Fruit fly (Drosophila melanogaster) whole organism, adult: ENCODE results near the gene CG15506.

Experiments
- CG11617 ChIP-seq: fragments of 200-800 bp; sonication (Bioruptor generic); optimal IDR thresholded peaks from 2 replicates; lab custom pipeline; 2017; ENCODE audit warnings: mild to moderate bottlenecking, missing biosample characterization, missing genetic modification reagents, missing genetic modification characterization
- CG12768 ChIP-seq: fragments of 200-800 bp; sonication (Bioruptor generic); optimal IDR thresholded peaks from 2 replicates; lab custom pipeline; 2017; ENCODE audit warnings: missing biosample characterization, missing genetic modification characterization, mild to moderate bottlenecking, moderate library complexity, missing genetic modification reagents
- CG14711 ChIP-seq: fragments of 200-800 bp; sonication (Bioruptor generic); optimal IDR thresholded peaks from 2 replicates; lab custom pipeline; 2018; ENCODE audit warnings: missing biosample characterization, mild to moderate bottlenecking, missing genetic modification characterization, moderate library complexity
- CG1620 ChIP-seq: fragments of 200-800 bp; sonication (Bioruptor generic); optimal IDR thresholded peaks from 2 replicates; lab custom pipeline; 2016; ENCODE audit warnings: missing biosample characterization, missing genetic modification characterization
- CG33017 ChIP-seq: fragments of 200-800 bp; sonication (Bioruptor generic); optimal IDR thresholded peaks from 2 replicates; lab custom pipeline; 2018; ENCODE audit warnings: missing biosample characterization, mild to moderate bottlenecking, missing genetic modification characterization, moderate library complexity
- CG5204 ChIP-seq: fragments of 200-800 bp; sonication (Bioruptor generic); optimal IDR thresholded peaks from 2 replicates; lab custom pipeline; 2016; ENCODE audit warnings: missing biosample characterization, missing genetic modification characterization
- CG7045 ChIP-seq: fragments of 200-800 bp; sonication (Bioruptor generic); optimal IDR thresholded peaks from 2 replicates; lab custom pipeline; 2017; ENCODE audit warnings: missing biosample characterization, mild to moderate bottlenecking, missing genetic modification characterization
- CG7101 ChIP-seq: fragments of 200-800 bp; sonication (Bioruptor generic); optimal IDR thresholded peaks from 2 replicates; lab custom pipeline; 2018; ENCODE audit warnings: missing biosample characterization, mild to moderate bottlenecking, missing genetic modification characterization, moderate library complexity
- Clk ChIP-seq: fragments of 200-800 bp; sonication (Bioruptor generic); optimal IDR thresholded peaks from 2 replicates; lab custom pipeline; 2017; ENCODE audit warnings: missing biosample characterization, missing genetic modification characterization
- Crg-1 ChIP-seq: fragments of 200-800 bp; sonication (Bioruptor generic); optimal IDR thresholded peaks from 2 replicates; lab custom pipeline; 2016; ENCODE audit warnings: missing biosample characterization, missing genetic modification characterization
- Hr96 ChIP-seq: fragments of 200-800 bp; sonication (Bioruptor generic); optimal IDR thresholded peaks from 2 replicates; lab custom pipeline; 2016; ENCODE audit warnings: missing biosample characterization, missing genetic modification characterization
- Mnt ChIP-seq: fragments of 200-800 bp; sonication (Bioruptor generic); optimal IDR thresholded peaks from 2 replicates; lab custom pipeline; 2016; ENCODE audit warnings: missing biosample characterization, mild to moderate bottlenecking, missing genetic modification characterization
- bab1 ChIP-seq: fragments of 200-800 bp; sonication (Bioruptor generic); optimal IDR thresholded peaks from 3 replicates; lab custom pipeline; 2019; ENCODE audit warnings: missing biosample characterization, mild to moderate bottlenecking, missing genetic modification characterization, moderate library complexity
- cic ChIP-seq: fragments of 200-800 bp; sonication (Bioruptor generic); optimal IDR thresholded peaks from 2 replicates; lab custom pipeline; 2017; ENCODE audit warnings: missing biosample characterization, mild to moderate bottlenecking, missing genetic modification characterization, moderate library complexity
- cnc ChIP-seq, 2 experiments: fragments of >200 bp; optimal IDR thresholded peaks; 2 replicates each; lab custom pipeline; 2017
- kay ChIP-seq: fragments of 200-800 bp; sonication (Bioruptor generic); peaks from one replicate; lab custom pipeline; 2016; ENCODE audit warnings: missing biosample characterization, missing genetic modification characterization, borderline replicate concordance
- ovo ChIP-seq: fragments of 200-800 bp; sonication (Bioruptor generic); optimal IDR thresholded peaks from 2 replicates; lab custom pipeline; 2016; ENCODE audit warnings: missing biosample characterization, missing genetic modification characterization
- pad ChIP-seq: fragments of 200-800 bp; sonication (Bioruptor generic); optimal IDR thresholded peaks from 3 replicates; lab custom pipeline; 2017; ENCODE audit warnings: missing biosample characterization, missing genetic modification characterization, mild to moderate bottlenecking, moderate library complexity, missing genetic modification reagents
- tj ChIP-seq: fragments of 200-800 bp; sonication (Bioruptor generic); optimal IDR thresholded peaks from 3 replicates; lab custom pipeline; 2017; ENCODE audit warnings: missing biosample characterization, mild to moderate bottlenecking, missing genetic modification characterization, moderate library complexity
- toe ChIP-seq: fragments of 200-800 bp; sonication (Bioruptor generic); optimal IDR thresholded peaks from 2 replicates; lab custom pipeline; 2016; ENCODE audit warnings: missing biosample characterization, missing genetic modification characterization

Gene CG15506

DNA sequence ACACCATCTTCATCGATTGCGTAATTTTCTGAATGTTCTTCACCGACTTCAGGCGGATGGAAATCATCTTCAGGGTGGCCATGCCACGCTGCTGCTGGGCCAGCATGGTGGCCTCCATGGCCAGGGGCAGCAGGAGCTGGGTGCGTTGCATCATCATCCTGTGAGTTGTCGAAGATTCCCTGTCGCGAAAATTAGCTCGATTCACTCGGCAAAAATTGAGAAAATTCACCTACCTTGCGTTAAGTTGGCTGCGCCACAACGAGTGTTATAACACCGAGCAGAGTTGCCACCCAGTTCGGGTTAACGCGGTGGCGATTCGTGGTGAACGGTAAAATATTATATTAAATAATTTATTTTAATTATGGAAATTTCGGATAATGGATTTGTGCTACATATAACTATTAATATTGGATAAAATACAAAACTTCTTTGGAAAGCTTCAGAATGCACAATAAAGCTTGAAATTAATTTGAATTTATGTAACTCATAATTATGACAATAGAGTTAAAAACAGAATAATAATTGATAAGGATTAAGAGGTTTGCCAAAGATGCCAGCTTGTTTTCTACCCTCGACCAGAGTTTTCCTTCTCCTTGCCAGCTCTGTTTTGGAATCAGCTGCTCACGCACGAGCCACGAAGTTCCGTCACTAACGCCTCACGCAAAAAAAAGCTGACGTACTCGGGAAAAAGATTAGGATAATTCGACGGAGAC, 30.3 kb downstream of the CG15506 start, which contains the start of the genes ATPsyngamma and yata:
ATPsyngamma (minus strand) TSS at position 573 of the 713 bp plus-strand sequence.
yata (plus strand) TSS at position 629 of the 713 bp plus-strand sequence.
- no peak for TF ChIP-seq CG1620 (GFP tag; lab: Kevin White, UChicago)
- peak; percentile 91 for TF ChIP-seq tj (GFP tag; lab: Kevin White, UChicago)
- TF ChIP-seq toe = no peak
- TF ChIP-seq CG7101 (tag; lab: Kevin White, UChicago) = peak; percentile 64
- TF ChIP-seq Mnt (GFP tag; lab: Kevin White, UChicago) = peak; percentile 52
- TF ChIP-seq CG14711 (tag; lab: Kevin White, UChicago) = peak; percentile 82
- TF ChIP-seq CG11617 (GFP tag; lab: Kevin White, UChicago) = peak; percentile 55
- peak; percentile 57 for TF ChIP-seq ovo (GFP tag; lab: Kevin White, UChicago)
- TF ChIP-seq pad (GFP tag; lab: Kevin White, UChicago) = peak; percentile 35
- no peak for TF ChIP-seq CG5204 (GFP tag; lab: Kevin White, UChicago)
- TF ChIP-seq bab1 = peak; percentile 22
- peak; percentile 28 for TF ChIP-seq CG7045 (GFP tag; lab: Kevin White, UChicago)

DNA sequence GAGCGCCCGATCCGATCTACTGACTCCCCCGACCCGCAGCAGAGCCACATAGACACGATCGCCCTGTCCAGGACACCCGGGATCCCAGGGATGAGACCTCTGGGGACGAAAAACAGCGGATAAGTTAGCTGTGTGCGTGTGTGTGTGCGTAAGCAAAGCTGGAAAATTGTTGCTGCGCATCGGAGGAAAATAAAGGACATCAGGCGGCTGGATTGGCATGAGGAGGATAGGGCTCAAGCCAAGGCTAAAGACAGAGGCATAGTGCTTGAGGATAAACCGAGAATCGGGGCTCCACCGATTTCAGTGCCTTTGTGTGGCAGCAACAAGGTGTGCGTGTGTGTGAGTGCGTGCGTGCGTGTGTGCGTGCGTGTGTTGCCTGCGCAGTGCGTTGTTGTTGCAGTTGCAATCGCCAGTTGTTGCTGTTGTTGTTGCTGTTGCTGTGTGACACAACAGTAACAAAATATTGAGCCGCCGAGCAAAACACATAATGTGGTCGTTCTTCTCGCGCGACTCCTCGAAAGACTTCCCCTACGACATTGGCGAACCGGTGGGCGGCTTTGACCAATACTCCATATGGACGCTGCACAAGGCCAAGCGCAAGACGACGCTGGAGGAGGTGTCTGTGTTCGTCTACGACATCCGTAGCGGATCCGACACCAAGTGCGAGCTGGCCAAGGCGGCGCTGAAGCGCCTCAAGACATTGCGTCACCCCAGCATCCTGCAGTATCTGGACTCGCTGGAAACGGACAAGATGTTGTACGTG, 31.0 kb downstream of the CG15506 start:
- TF ChIP-seq CG11617 (GFP tag; lab: Kevin White, UChicago) (no peak), CG14711 (tag; lab: Kevin White, UChicago) (no peak), tj (GFP tag; lab: Kevin White, UChicago) (no peak), Hr96 (GFP tag; lab: Kevin White, UChicago) (no peak), CG7101 (tag; lab: Kevin White, UChicago) (no peak), CG1620 (GFP tag; lab: Kevin White, UChicago) (no peak), kay (no peak), CG33017 (tag; lab: Kevin White, UChicago) (no peak), cnc (optimal IDR thresholded peaks at IDR 0.05; lab: Kevin White, UChicago) (no peak), Crg-1 (GFP tag; lab: Kevin White, UChicago) (no peak), CG5204 (GFP tag; lab: Kevin White, UChicago) (no peak), pad (GFP tag; lab: Kevin White, UChicago) (no peak), toe (no peak), Clk (GFP tag; lab: Kevin White, UChicago) (no peak)

DNA sequence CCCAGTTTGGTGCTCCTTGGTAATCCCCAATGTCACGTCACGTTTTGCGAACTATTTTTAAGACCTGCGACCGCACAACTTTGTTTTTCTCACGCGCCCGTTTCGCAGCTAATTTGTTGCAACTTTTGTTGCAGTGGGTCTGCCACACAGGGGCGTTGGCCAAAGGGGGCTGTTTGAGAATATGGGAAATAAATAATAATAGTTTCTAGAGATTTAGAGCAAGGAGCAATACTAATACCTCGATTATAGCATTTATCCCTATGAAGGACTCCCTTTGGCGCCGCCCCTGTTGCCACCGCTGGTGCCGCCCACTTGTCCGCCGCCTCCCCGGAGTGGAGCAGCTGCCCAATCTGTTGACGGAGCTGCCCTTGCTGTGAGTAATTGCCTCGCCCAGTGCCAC, 36.8 kb downstream of the CG15506 start:
- TF ChIP-seq ovo (GFP tag; lab: Kevin White, UChicago) (no peak), CG33017 (tag; lab: Kevin White, UChicago) (no peak), kay (no peak), CG5204 (GFP tag; lab: Kevin White, UChicago) (no peak), cnc (optimal IDR thresholded peaks at IDR 0.05; lab: Kevin White, UChicago) (no peak)

DNA sequence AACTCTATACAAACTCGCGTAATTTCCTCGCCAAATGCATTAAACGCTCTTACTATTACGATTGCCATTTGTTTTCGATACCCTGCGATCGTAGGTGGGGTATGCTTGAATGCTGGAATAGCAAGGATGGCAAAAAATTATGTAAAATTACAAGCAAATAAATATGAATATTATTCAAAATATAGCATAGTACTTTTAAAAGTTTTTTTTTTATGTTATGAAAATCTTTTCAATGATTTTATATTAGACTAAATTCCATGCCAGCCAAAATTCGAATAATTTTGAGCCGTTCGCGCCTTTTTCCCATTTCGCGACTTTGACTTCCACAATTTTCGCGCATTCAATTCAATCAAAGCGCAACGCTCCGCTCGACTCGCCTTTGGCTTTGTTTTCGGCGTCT, 37.7 kb downstream of the CG15506 start:
- no peak for TF ChIP-seq CG14711 (tag; lab: Kevin White, UChicago)
- TF ChIP-seq CG5204 (GFP tag; lab: Kevin White, UChicago) = no peak
- TF ChIP-seq Hr96 (GFP tag; lab: Kevin White, UChicago) = no peak
- no peak for TF ChIP-seq Mnt (GFP tag; lab: Kevin White, UChicago)
- TF ChIP-seq CG33017 (tag; lab: Kevin White, UChicago) = peak; percentile 73
- TF ChIP-seq bab1 = no peak
- TF ChIP-seq CG12768 (GFP tag; lab: Kevin White, UChicago) = peak; percentile 73
- TF ChIP-seq CG1620 (GFP tag; lab: Kevin White, UChicago) = no peak
- TF ChIP-seq cic = no peak
- peak; percentile 9 for TF ChIP-seq Clk (GFP tag; lab: Kevin White, UChicago)
- TF ChIP-seq CG7101 (tag; lab: Kevin White, UChicago) = peak; percentile 6
- peak; percentile 44 for TF ChIP-seq CG11617 (GFP tag; lab: Kevin White, UChicago)
- TF ChIP-seq kay = no peak
- TF ChIP-seq tj (GFP tag; lab: Kevin White, UChicago) = no peak

DNA sequence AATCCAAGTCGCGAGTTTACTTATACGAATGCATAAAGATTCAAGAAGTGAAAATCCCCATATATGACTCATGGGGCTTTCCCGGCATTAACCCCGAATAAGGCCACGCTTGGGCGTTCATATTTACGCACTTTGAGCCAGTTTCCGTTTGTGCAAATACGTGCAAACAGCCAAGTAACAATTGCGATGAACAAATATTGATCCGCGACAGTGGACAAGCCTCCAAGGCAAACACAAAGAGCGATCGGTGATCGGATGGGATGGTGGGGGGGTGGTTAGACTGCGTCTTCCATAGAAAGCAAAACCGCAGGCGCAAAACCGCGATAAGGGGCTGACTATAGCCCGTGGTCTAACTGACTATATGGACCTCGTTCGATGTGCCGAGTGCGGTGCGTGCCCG, 38.8 kb downstream of the CG15506 start:
- TF ChIP-seq tj (GFP tag; lab: Kevin White, UChicago) (no peak), Crg-1 (GFP tag; lab: Kevin White, UChicago) (no peak), CG7101 (tag; lab: Kevin White, UChicago) (no peak), CG12768 (GFP tag; lab: Kevin White, UChicago) (no peak), CG11617 (GFP tag; lab: Kevin White, UChicago) (no peak)

DNA sequence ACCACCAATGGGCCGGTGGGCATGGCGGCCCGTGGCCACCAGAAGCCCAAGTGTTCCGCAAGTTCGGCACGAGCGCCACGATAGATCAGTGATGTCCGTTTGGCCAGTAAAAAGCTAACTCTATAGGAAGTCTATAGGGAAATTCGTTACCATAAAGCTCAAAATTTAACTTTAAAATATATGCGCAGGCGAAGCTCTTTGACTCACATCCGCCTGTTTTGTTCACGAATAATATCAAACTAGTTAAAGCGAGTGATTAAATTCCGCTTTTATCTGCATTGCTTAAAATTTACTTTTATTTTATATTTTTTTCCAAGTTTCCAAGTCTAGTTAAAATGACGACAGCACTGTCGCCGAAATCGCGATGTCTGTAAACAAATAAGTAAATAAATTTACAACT, 39.2 kb downstream of the CG15506 start:
- no peak for TF ChIP-seq CG12768 (GFP tag; lab: Kevin White, UChicago)
- TF ChIP-seq cnc (optimal IDR thresholded peaks at IDR 0.05; lab: Kevin White, UChicago) = no peak
- no peak for TF ChIP-seq CG7101 (tag; lab: Kevin White, UChicago)
- TF ChIP-seq Clk (GFP tag; lab: Kevin White, UChicago) = no peak
- no peak for TF ChIP-seq bab1
- TF ChIP-seq kay = no peak
- no peak for TF ChIP-seq tj (GFP tag; lab: Kevin White, UChicago)
- TF ChIP-seq cic = no peak
- no peak for TF ChIP-seq pad (GFP tag; lab: Kevin White, UChicago)
- TF ChIP-seq toe = no peak
- TF ChIP-seq CG33017 (tag; lab: Kevin White, UChicago) = no peak
- no peak for TF ChIP-seq Hr96 (GFP tag; lab: Kevin White, UChicago)
